Fruit fly (Drosophila melanogaster) whole organism, wandering third instar larva: ENCODE data around the gene Mbs.

Source experiments
- Dfd ChIP-seq: fragments of >200 bp; optimal IDR thresholded peaks from 2 replicates; lab custom pipeline; 2017; ENCODE audit warnings: missing biosample characterization, missing genetic modification characterization
- h ChIP-seq: fragments of 200-800 bp; sonication (Bioruptor generic); optimal IDR thresholded peaks from 3 replicates; lab custom pipeline; 2016; ENCODE audit warnings: missing biosample characterization, mild to moderate bottlenecking, missing genetic modification characterization
- woc ChIP-seq: sonication (Bioruptor generic); optimal IDR thresholded peaks from 2 replicates; lab custom pipeline; 2016; ENCODE audit warnings: missing biosample characterization, mild to moderate bottlenecking, missing genetic modification characterization

DNA sequence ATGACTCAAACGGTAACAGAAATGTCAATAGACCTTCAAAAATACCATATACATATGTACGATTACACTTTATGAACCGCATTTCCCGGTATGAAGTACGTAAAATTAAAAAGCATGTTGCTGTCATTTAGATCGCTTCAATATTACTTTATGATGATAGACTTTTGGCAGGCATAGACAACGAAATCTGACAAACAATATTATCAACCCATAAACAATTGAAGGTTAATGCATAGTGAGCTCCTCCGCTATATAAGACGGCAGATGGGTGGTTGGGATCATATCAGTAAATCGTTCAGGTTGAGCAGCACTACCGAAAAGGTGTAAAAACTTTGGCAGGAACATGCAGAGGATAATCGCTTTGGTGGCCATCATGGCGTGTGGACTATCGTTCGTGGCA lies 31.9 kb downstream of the Mbs start, which contains the start of gene CG13075:
- TF ChIP-seq woc (GFP tag; lab: Kevin White, UChicago) (no peak), h (no peak), Dfd (GFP tag; lab: Kevin White, UChicago) (no peak)
